Worm (Caenorhabditis elegans) whole organism, L1 larva: ENCODE results near the gene adm-4.

Experiments
- ama-1 ChIP-seq: fragments of 150-350 bp; optimal IDR thresholded peaks from 2 replicates; lab custom pipeline; 2014
- dpl-1 ChIP-seq, 3 experiments: fragments of 150-350 bp in 2 of 3; sonication (generic microtip) in 1 of 3; optimal IDR thresholded peaks; 2 replicates each; lab custom pipeline; 2014 to 2017; ENCODE audit warnings: missing biosample characterization in 3 of 3, missing genetic modification characterization in 3 of 3, missing genetic modification reagents in 3 of 3
- elt-2 ChIP-seq: sonication (generic microtip); optimal IDR thresholded peaks from 2 replicates; lab custom pipeline; 2016; ENCODE audit warnings: missing genetic modification characterization, mild to moderate bottlenecking, inconsistent platforms, missing compliant biosample characterization, missing genetic modification reagents
- elt-3 ChIP-seq, 6 experiments: fragments of 150-350 bp in 1 of 6; sonication (generic microtip); optimal IDR thresholded peaks; 2 replicates each; lab custom pipeline; 2017 to 2018; ENCODE audit warnings: missing biosample characterization in 6 of 6, missing genetic modification characterization in 6 of 6, inconsistent platforms in 1 of 6
- lin-13 ChIP-seq: fragments of 150-350 bp; optimal IDR thresholded peaks from 2 replicates; lab custom pipeline; 2014; ENCODE audit warnings: missing biosample characterization, missing genetic modification reagents, missing genetic modification characterization
- nhr-85 ChIP-seq: sonication (generic microtip); peaks from one replicate; lab custom pipeline; 2016; ENCODE audit warnings: missing genetic modification characterization, inconsistent platforms, missing compliant biosample characterization
- pqm-1 ChIP-seq: sonication (generic microtip); optimal IDR thresholded peaks from 3 replicates; lab custom pipeline; 2017; ENCODE audit warnings: missing biosample characterization, missing genetic modification characterization
- vab-15 ChIP-seq: sonication (generic microtip); optimal IDR thresholded peaks from 2 replicates; lab custom pipeline; 2017; ENCODE audit warnings: missing genotype, mild to moderate bottlenecking, missing genetic modification characterization, missing compliant biosample characterization
- zag-1 ChIP-seq: fragments of 150-350 bp; optimal IDR thresholded peaks from 2 replicates; lab custom pipeline; 2014; ENCODE audit warnings: missing biosample characterization, missing genetic modification characterization
- ztf-11 ChIP-seq, 2 experiments: sonication (generic microtip); optimal IDR thresholded peaks; 2 replicates each; lab custom pipeline; 2016 to 2017; ENCODE audit warnings: missing genetic modification characterization in 2 of 2, missing biosample characterization in 1 of 2, missing compliant biosample characterization in 1 of 2

- TF ChIP-seq ztf-11 (tag; optimal IDR thresholded peaks at IDR 0.05; lab: Kevin White, UChicago) (no peak), pqm-1 (no peak), nhr-85 (no peak), zag-1 (tag; lab: Kevin White, UChicago) (no peak), lin-13 (GFP tag; lab: Kevin White, UChicago) (no peak), elt-2 (tag; lab: Kevin White, UChicago) (no peak), elt-3 (tag; optimal IDR thresholded peaks at IDR 0.05; lab: Kevin White, UChicago) (no peak), dpl-1 (GFP tag; optimal IDR thresholded peaks at IDR 0.05; lab: Kevin White, UChicago) (no peak), vab-15 (tag; lab: Kevin White, UChicago) (no peak), ama-1 (no peak)
Measured at ce11 chrX:7750084-7750483, 48.0 kb downstream of the adm-4 start.
